Fruit fly (Drosophila melanogaster) whole organism, prepupa: ENCODE measurements around the gene Obp73a.

Experiments used
- Eip78C ChIP-seq: fragments of 200-800 bp; sonication (Bioruptor generic); peaks from one replicate; lab custom pipeline; 2016; ENCODE audit warnings: missing biosample characterization, missing genetic modification characterization
- Ets21C ChIP-seq: fragments of 200-800 bp; sonication (Bioruptor generic); optimal IDR thresholded peaks from 3 replicates; lab custom pipeline; 2016; ENCODE audit warnings: missing biosample characterization, missing genetic modification characterization
- Hr4 ChIP-seq: fragments of 200-800 bp; sonication (Bioruptor generic); optimal IDR thresholded peaks from 3 replicates; lab custom pipeline; 2016; ENCODE audit warnings: missing biosample characterization, missing genetic modification characterization

- no peak for TF ChIP-seq Hr4 (GFP tag; lab: Kevin White, UChicago)
- no peak for TF ChIP-seq Ets21C (GFP tag; lab: Kevin White, UChicago)
- TF ChIP-seq Eip78C = peak; percentile 43
These were observed 37.0 kb downstream of the Obp73a start for dm6 chr3L:16981114-16981648.
